Fruit fly (Drosophila melanogaster) Kc167 (cell line): ENCODE measurements around the gene HisCl1.

ENCODE experiments used
- Myc ChIP-seq: fragments of >200 bp; optimal IDR thresholded peaks from 2 replicates; lab custom pipeline; 2017; ENCODE audit warnings: missing external identifiers
- h ChIP-seq: fragments of >200 bp; optimal IDR thresholded peaks from 3 replicates; lab custom pipeline; 2018; ENCODE audit warnings: missing external identifiers
- insv ChIP-seq: fragments of >200 bp; optimal IDR thresholded peaks from 3 replicates; lab custom pipeline; 2018; ENCODE audit warnings: missing external identifiers
- psq ChIP-seq: fragments of >200 bp; optimal IDR thresholded peaks from 2 replicates; lab custom pipeline; 2017; ENCODE audit warnings: missing external identifiers

dm6 chr3R:11779357-11780018, 7.5 kb upstream of the HisCl1 start:
- no peak for TF ChIP-seq h (lab: Kevin White, UChicago)
- TF ChIP-seq Myc (lab: Kevin White, UChicago) = no peak
- no peak for TF ChIP-seq insv (lab: Kevin White, UChicago)
- no peak for TF ChIP-seq psq (lab: Kevin White, UChicago)
